Fruit fly (Drosophila melanogaster) whole organism, embryonic: ENCODE data around the gene Bicra.

Experiments
- Atf-2 ChIP-seq: fragments of 200-800 bp; sonication (Bioruptor generic); optimal IDR thresholded peaks from 2 replicates; lab custom pipeline; 2016; ENCODE audit warnings: missing biosample characterization, missing genetic modification characterization
- Atf3 ChIP-seq: fragments of 200-800 bp; sonication (Bioruptor generic); optimal IDR thresholded peaks from 3 replicates; lab custom pipeline; 2016; ENCODE audit warnings: missing biosample characterization, missing genetic modification characterization
- BtbVII ChIP-seq: fragments of 200-800 bp; sonication (Bioruptor generic); optimal IDR thresholded peaks from 3 replicates; lab custom pipeline; 2017; ENCODE audit warnings: missing biosample characterization, mild to moderate bottlenecking, missing genetic modification characterization
- CG10274 ChIP-seq: fragments of 200-800 bp; sonication (Bioruptor generic); optimal IDR thresholded peaks from 3 replicates; lab custom pipeline; 2017; ENCODE audit warnings: missing biosample characterization, mild to moderate bottlenecking, missing genetic modification characterization
- CG11456 ChIP-seq: fragments of 200-800 bp; sonication (Bioruptor generic); IDR thresholded peaks from 3 replicates; pipeline ENCODE4 v1.3.6; 2022; ENCODE audit warnings: missing biosample characterization, missing genetic modification characterization
- CG11504 ChIP-seq: fragments of 200-800 bp; sonication (Bioruptor generic); optimal IDR thresholded peaks from 3 replicates; lab custom pipeline; 2019; ENCODE audit warnings: missing biosample characterization, mild to moderate bottlenecking, missing genetic modification characterization, moderate library complexity
- CG12155 ChIP-seq: fragments of 200-800 bp; sonication (Bioruptor generic); optimal IDR thresholded peaks from 3 replicates; lab custom pipeline; 2016; ENCODE audit warnings: missing biosample characterization, missing genetic modification characterization
- CG13894 ChIP-seq: fragments of 200-800 bp; sonication (Bioruptor generic); optimal IDR thresholded peaks from 3 replicates; lab custom pipeline; 2018; ENCODE audit warnings: missing biosample characterization, mild to moderate bottlenecking, missing genetic modification characterization, moderate library complexity
- CG15073 ChIP-seq: fragments of 200-800 bp; sonication (Bioruptor generic); optimal IDR thresholded peaks from 2 replicates; lab custom pipeline; 2016; ENCODE audit warnings: missing biosample characterization, missing genetic modification characterization
- CG16813 ChIP-seq: fragments of 200-800 bp; sonication (Bioruptor generic); IDR thresholded peaks from 3 replicates; pipeline ENCODE4 v1.3.6; 2022; ENCODE audit warnings: missing biosample characterization, missing genetic modification characterization; ENCODE audit not compliant: partially characterized antibody
- CG16863 ChIP-seq: fragments of 200-800 bp; sonication (Bioruptor generic); optimal IDR thresholded peaks from 3 replicates; lab custom pipeline; 2016; ENCODE audit warnings: missing biosample characterization, missing genetic modification characterization
- CG17802 ChIP-seq: fragments of 200-800 bp; sonication (Bioruptor generic); optimal IDR thresholded peaks from 2 replicates; lab custom pipeline; 2018; ENCODE audit warnings: missing biosample characterization, mild to moderate bottlenecking, missing genetic modification characterization, moderate library complexity
- CG2129 ChIP-seq: fragments of 200-800 bp; sonication (Bioruptor generic); IDR thresholded peaks from 2 replicates; pipeline ENCODE4 v1.3.6; 2022; ENCODE audit warnings: missing biosample characterization, missing genetic modification characterization; ENCODE audit not compliant: partially characterized antibody
- CG2199 ChIP-seq: fragments of 200-800 bp; sonication (Bioruptor generic); IDR thresholded peaks from 3 replicates; pipeline ENCODE4 v1.3.6; 2022; ENCODE audit warnings: missing biosample characterization, missing genetic modification characterization
- CG2202 ChIP-seq: fragments of 200-800 bp; sonication (Bioruptor generic); optimal IDR thresholded peaks from 2 replicates; lab custom pipeline; 2018; ENCODE audit warnings: missing biosample characterization, mild to moderate bottlenecking, missing genetic modification characterization
- CG31441 ChIP-seq: fragments of 200-800 bp; sonication (Bioruptor generic); IDR thresholded peaks from 2 replicates; pipeline ENCODE4 v1.3.6; 2022; ENCODE audit warnings: missing biosample characterization, missing genetic modification characterization
- CG34376 ChIP-seq: fragments of 200-800 bp; sonication (Bioruptor generic); optimal IDR thresholded peaks from 2 replicates; lab custom pipeline; 2018; ENCODE audit warnings: missing biosample characterization, mild to moderate bottlenecking, missing genetic modification characterization
- CG4282 ChIP-seq: fragments of 200-800 bp; sonication (Bioruptor generic); optimal IDR thresholded peaks from 2 replicates; lab custom pipeline; 2016; ENCODE audit warnings: missing biosample characterization, missing genetic modification characterization
- CG4424 ChIP-seq: fragments of 200-800 bp; sonication (Bioruptor generic); optimal IDR thresholded peaks from 3 replicates; lab custom pipeline; 2016; ENCODE audit warnings: missing biosample characterization, missing genetic modification characterization
- CG5953 ChIP-seq: fragments of 200-800 bp; sonication (Bioruptor generic); IDR thresholded peaks from 2 replicates; pipeline ENCODE4 v1.3.6; 2022; ENCODE audit warnings: missing biosample characterization, missing genetic modification characterization
- CG6175 ChIP-seq: fragments of 200-800 bp; sonication (Bioruptor generic); IDR thresholded peaks from 3 replicates; pipeline ENCODE4 v1.3.6; 2022; ENCODE audit warnings: missing biosample characterization, missing genetic modification characterization
- CG6765 ChIP-seq: fragments of 200-800 bp; sonication (Bioruptor generic); optimal IDR thresholded peaks from 3 replicates; lab custom pipeline; 2017; ENCODE audit warnings: missing biosample characterization, mild to moderate bottlenecking, missing genetic modification characterization
- CG6791 ChIP-seq: fragments of 200-800 bp; sonication (Bioruptor generic); IDR thresholded peaks from 3 replicates; pipeline ENCODE4 v1.3.6; 2022; ENCODE audit warnings: missing biosample characterization, missing genetic modification characterization; ENCODE audit not compliant: partially characterized antibody
- CG7745 ChIP-seq: fragments of 200-800 bp; sonication (Bioruptor generic); optimal IDR thresholded peaks from 2 replicates; lab custom pipeline; 2018; ENCODE audit warnings: missing biosample characterization, mild to moderate bottlenecking, missing genetic modification characterization, moderate library complexity
- CG8089 ChIP-seq: fragments of 200-800 bp; sonication (Bioruptor generic); optimal IDR thresholded peaks from 3 replicates; lab custom pipeline; 2016; ENCODE audit warnings: missing biosample characterization, missing genetic modification characterization
- CG8290 ChIP-seq, 3 experiments: fragments of 200-800 bp; sonication (Bioruptor generic); optimal IDR thresholded peaks; 2 replicates each; lab custom pipeline; 2016 to 2019; ENCODE audit warnings: missing biosample characterization in 3 of 3, missing genetic modification characterization in 3 of 3, mild to moderate bottlenecking in 2 of 3, moderate library complexity in 1 of 3
- CG8924 ChIP-seq: fragments of 200-800 bp; optimal IDR thresholded peaks from 3 replicates; lab custom pipeline; 2019; ENCODE audit warnings: missing biosample characterization, mild to moderate bottlenecking, missing genetic modification characterization, moderate library complexity
- CG9727 ChIP-seq: fragments of 200-800 bp; sonication (Bioruptor generic); optimal IDR thresholded peaks from 3 replicates; lab custom pipeline; 2017; ENCODE audit warnings: missing biosample characterization, mild to moderate bottlenecking, missing genetic modification characterization
- Camta ChIP-seq: fragments of 200-800 bp; sonication (Bioruptor generic); optimal IDR thresholded peaks from 2 replicates; lab custom pipeline; 2016; ENCODE audit warnings: missing biosample characterization, missing genetic modification characterization
- Dip3 ChIP-seq: fragments of 200-800 bp; sonication (Bioruptor generic); optimal IDR thresholded peaks from 3 replicates; lab custom pipeline; 2016; ENCODE audit warnings: missing biosample characterization, missing genetic modification characterization
- HLHmδ ChIP-seq: fragments of 200-800 bp; sonication (Bioruptor generic); optimal IDR thresholded peaks from 2 replicates; lab custom pipeline; 2018; ENCODE audit warnings: missing biosample characterization, mild to moderate bottlenecking, missing genetic modification characterization, moderate library complexity
- HmgD ChIP-seq: fragments of 200-800 bp; sonication (Bioruptor generic); optimal IDR thresholded peaks from 3 replicates; lab custom pipeline; 2016; ENCODE audit warnings: missing biosample characterization, missing genetic modification characterization
- Hsf ChIP-seq: fragments of 200-800 bp; sonication (Bioruptor generic); optimal IDR thresholded peaks from 3 replicates; lab custom pipeline; 2016; ENCODE audit warnings: missing biosample characterization, missing genetic modification characterization
- Neu2 ChIP-seq: fragments of 200-800 bp; sonication (Bioruptor generic); optimal IDR thresholded peaks from 3 replicates; lab custom pipeline; 2016; ENCODE audit warnings: missing biosample characterization, missing genetic modification characterization, borderline replicate concordance
- Nf-YA ChIP-seq: fragments of 200-800 bp; sonication (Bioruptor generic); IDR thresholded peaks from 2 replicates; pipeline ENCODE4 v1.3.6; 2022; ENCODE audit warnings: missing biosample characterization, missing genetic modification characterization
- Poxn ChIP-seq: fragments of 200-800 bp; sonication (Bioruptor generic); IDR thresholded peaks from 2 replicates; pipeline ENCODE4 v1.3.6; 2022; ENCODE audit warnings: missing biosample characterization, missing genetic modification characterization
- Sox102F ChIP-seq: fragments of 200-800 bp; sonication (Bioruptor generic); optimal IDR thresholded peaks from 2 replicates; lab custom pipeline; 2018; ENCODE audit warnings: missing biosample characterization, mild to moderate bottlenecking, missing genetic modification characterization, moderate library complexity
- ab ChIP-seq: fragments of 200-800 bp; sonication (Bioruptor generic); optimal IDR thresholded peaks from 2 replicates; lab custom pipeline; 2016; ENCODE audit warnings: missing biosample characterization, missing genetic modification characterization
- emc ChIP-seq: fragments of 200-800 bp; sonication (Bioruptor generic); optimal IDR thresholded peaks from 2 replicates; lab custom pipeline; 2016; ENCODE audit warnings: missing biosample characterization, missing genetic modification characterization
- eve ChIP-seq, 2 experiments: fragments of >200 bp; optimal IDR thresholded peaks; 2 replicates each; lab custom pipeline; 2017; ENCODE audit warnings: missing biosample characterization in 2 of 2, missing genetic modification characterization in 2 of 2
- gem ChIP-seq: fragments of 200-800 bp; sonication (Bioruptor generic); optimal IDR thresholded peaks from 2 replicates; lab custom pipeline; 2019; ENCODE audit warnings: missing biosample characterization, mild to moderate bottlenecking, missing genetic modification characterization, moderate library complexity
- gfzf ChIP-seq: fragments of 200-800 bp; sonication (Bioruptor generic); optimal IDR thresholded peaks from 2 replicates; lab custom pipeline; 2016; ENCODE audit warnings: missing biosample characterization, mild to moderate bottlenecking, missing genetic modification characterization, moderate library complexity
- inv ChIP-seq: fragments of 200-800 bp; sonication (Bioruptor generic); IDR thresholded peaks from 2 replicates; pipeline ENCODE4 v1.3.6; 2022; ENCODE audit warnings: missing biosample characterization, missing genetic modification characterization; ENCODE audit not compliant: partially characterized antibody
- ken ChIP-seq: fragments of 200-800 bp; sonication (Bioruptor generic); IDR thresholded peaks from 3 replicates; pipeline ENCODE4 v1.3.6; 2022; ENCODE audit warnings: missing biosample characterization, missing genetic modification characterization
- pan ChIP-seq, 4 experiments: fragments of >200 bp in 3 of 4; fragments of 200-800 bp in 1 of 4; sonication (Bioruptor generic) in 1 of 4; optimal IDR thresholded peaks in 3 of 4; IDR thresholded peaks in 1 of 4; 2 replicates each; pipeline versions ENCODE4 v1.3.6 to Lab custom; 2017 to 2022; ENCODE audit warnings: missing biosample characterization in 2 of 4, missing genetic modification characterization in 2 of 4, mixed read lengths in 1 of 4
- so ChIP-seq: fragments of 200-800 bp; sonication (Bioruptor generic); IDR thresholded peaks from 3 replicates; pipeline ENCODE4 v1.3.6; 2022; ENCODE audit warnings: missing biosample characterization, missing genetic modification characterization
- tio ChIP-seq: fragments of 200-800 bp; sonication (Bioruptor generic); optimal IDR thresholded peaks from 2 replicates; lab custom pipeline; 2017; ENCODE audit warnings: missing biosample characterization, missing genetic modification characterization, inconsistent platforms
- tna ChIP-seq: fragments of 200-800 bp; sonication (Bioruptor generic); IDR thresholded peaks from 2 replicates; pipeline ENCODE4 v1.3.6; 2022; ENCODE audit warnings: missing biosample characterization, missing genetic modification characterization; ENCODE audit not compliant: partially characterized antibody
- twi ChIP-seq: fragments of 200-800 bp; optimal IDR thresholded peaks from 2 replicates; lab custom pipeline; 2019; ENCODE audit warnings: missing biosample characterization, mild to moderate bottlenecking, missing genetic modification characterization, moderate library complexity

Bicra gene

dm6 chr3R:29075631-29076398 lies 13.0 kb downstream of the Bicra start (continued):
- no peak for TF ChIP-seq CG4424 (GFP tag; lab: Kevin White, UChicago)
- TF ChIP-seq CG8089 (GFP tag; lab: Kevin White, UChicago) = no peak
- TF ChIP-seq Neu2 (GFP tag; lab: Kevin White, UChicago) = no peak
- peak; percentile 38 for TF ChIP-seq CG13894
- TF ChIP-seq CG16863 = no peak
- TF ChIP-seq ab (GFP tag; lab: Kevin White, UChicago) = no peak
- TF ChIP-seq CG34376 (GFP tag; lab: Kevin White, UChicago) = no peak
- no peak for TF ChIP-seq HLHmδ (GFP tag; lab: Kevin White, UChicago)
- TF ChIP-seq Poxn (GFP tag; lab: Robert Waterston, UW) = no peak
- no peak for TF ChIP-seq CG6791 (GFP tag; lab: Robert Waterston, UW)
- no peak for TF ChIP-seq CG31441 (GFP tag; lab: Robert Waterston, UW)
- no peak for TF ChIP-seq Atf-2 (GFP tag; lab: Kevin White, UChicago)
- TF ChIP-seq CG16813 (GFP tag; lab: Robert Waterston, UW) = no peak
- TF ChIP-seq CG6765 = no peak
- TF ChIP-seq CG5953 = no peak
- peak; percentile 43 for TF ChIP-seq gem
- TF ChIP-seq twi (tag; lab: Kevin White, UChicago) = no peak
- TF ChIP-seq inv (GFP tag; lab: Robert Waterston, UW) = no peak
- TF ChIP-seq CG2202 (tag; lab: Kevin White, UChicago) = no peak
- TF ChIP-seq CG15073 (GFP tag; lab: Kevin White, UChicago) = no peak
- no peak for TF ChIP-seq CG10274 (GFP tag; lab: Kevin White, UChicago)
- TF ChIP-seq tio = no peak
- TF ChIP-seq Nf-YA (GFP tag; lab: Robert Waterston, UW) = no peak
- peak; percentile 24 for TF ChIP-seq CG11504 (tag; lab: Kevin White, UChicago)
- no peak for TF ChIP-seq tna (GFP tag; lab: Robert Waterston, UW)
- TF ChIP-seq Atf3 (GFP tag; lab: Kevin White, UChicago) = no peak
- no peak for TF ChIP-seq pan (optimal IDR thresholded peaks at IDR 0.05; lab: Kevin White, UChicago)
- peak in 1 of 2 experiments; percentile 16 for TF ChIP-seq pan (GFP tag; optimal IDR thresholded peaks at IDR 0.05 in 1 of 2, IDR thresholded peaks at IDR 0.05 in 1 of 2)
- TF ChIP-seq so (GFP tag; lab: Robert Waterston, UW) = no peak
- peak; percentile 22 for TF ChIP-seq CG9727 (GFP tag; lab: Kevin White, UChicago)
- no peak for TF ChIP-seq CG12155
- TF ChIP-seq CG2199 (GFP tag; lab: Robert Waterston, UW) = no peak
- no peak for TF ChIP-seq Camta (GFP tag; lab: Kevin White, UChicago)
- TF ChIP-seq eve (GFP tag; optimal IDR thresholded peaks at IDR 0.05; lab: Kevin White, UChicago) = no peak
- peak; percentile 34 for TF ChIP-seq Sox102F (GFP tag; lab: Kevin White, UChicago)
- no peak for TF ChIP-seq CG4282 (GFP tag; lab: Kevin White, UChicago)
- TF ChIP-seq CG8924 (tag; lab: Kevin White, UChicago) = no peak
- TF ChIP-seq HmgD (GFP tag; lab: Kevin White, UChicago) = no peak
- TF ChIP-seq CG8290 (GFP tag; optimal IDR thresholded peaks at IDR 0.05; lab: Kevin White, UChicago) = no peak
- peak in 1 of 2 experiments; percentile 9 for TF ChIP-seq CG8290 (tag; optimal IDR thresholded peaks at IDR 0.05; lab: Kevin White, UChicago)
- TF ChIP-seq Hsf (GFP tag; lab: Kevin White, UChicago) = peak; percentile 13
- 0 out of 3 replicates have a peak, but pooled peaks have one; percentile 25 for TF ChIP-seq ken (GFP tag; lab: Robert Waterston, UW)
- no peak for TF ChIP-seq CG11456
- no peak for TF ChIP-seq CG7745 (tag; lab: Kevin White, UChicago)
- no peak for TF ChIP-seq CG6175 (GFP tag; lab: Robert Waterston, UW)
- TF ChIP-seq BtbVII (GFP tag; lab: Kevin White, UChicago) = no peak
- TF ChIP-seq emc = no peak
- TF ChIP-seq gfzf (GFP tag; lab: Kevin White, UChicago) = no peak
- TF ChIP-seq CG17802 (tag; lab: Kevin White, UChicago) = no peak
- no peak for TF ChIP-seq CG2129
- no peak for TF ChIP-seq Dip3 (GFP tag; lab: Kevin White, UChicago)
